Fruit fly (Drosophila melanogaster): ENCODE data around the gene cas.
A peak's percentile ranks its signal among the peaks of the same experiment; 100 is the strongest.

cas gene

DNA sequence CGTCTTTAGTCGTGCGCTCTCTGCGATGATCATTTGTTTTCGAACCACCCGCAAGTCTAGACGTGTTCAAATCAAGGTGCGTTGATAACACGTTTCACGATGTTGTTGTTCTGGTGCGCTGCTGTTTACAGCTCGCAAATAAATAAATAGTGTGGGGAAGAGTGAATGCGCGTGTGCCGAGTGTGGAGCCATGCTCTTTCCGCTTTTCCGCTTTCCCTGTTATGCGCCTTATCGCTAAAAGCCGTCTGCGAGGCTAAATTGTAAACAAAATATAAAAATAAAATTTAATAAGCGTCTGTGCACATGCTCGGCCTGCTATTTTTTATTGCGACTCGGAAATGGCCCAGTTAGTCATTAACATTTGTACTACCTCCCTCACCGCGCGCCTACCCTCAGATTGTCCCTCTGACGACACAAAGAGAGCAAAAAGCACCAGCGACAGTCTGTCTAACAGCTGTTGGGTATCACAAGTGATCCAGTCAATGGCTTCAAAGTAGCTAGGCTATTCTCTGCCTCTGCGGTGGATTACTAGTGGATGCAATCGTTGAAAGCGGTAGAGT, 43.9 kb downstream of the cas start (continued):
- no peak for TF ChIP-seq zfh1 (GFP tag; IDR thresholded peaks at IDR 0.05)
- peak; percentile 94 for TF ChIP-seq Asciz (GFP tag; optimal IDR thresholded peaks at IDR 0.05)
- peak; percentile 95 for TF ChIP-seq MTF-1 (GFP tag; optimal IDR thresholded peaks at IDR 0.05; ENCODE audit: borderline replicate concordance)
- TF ChIP-seq ro (GFP tag; IDR thresholded peaks at IDR 0.05): no peak
- TF ChIP-seq YL-1 (GFP tag; optimal IDR thresholded peaks at IDR 0.05): peak; percentile 95
- no peak for TF ChIP-seq C15 (GFP tag; IDR thresholded peaks at IDR 0.05)
- no peak for TF ChIP-seq lov (optimal IDR thresholded peaks at IDR 0.05)
- TF ChIP-seq lov (GFP tag; IDR thresholded peaks at IDR 0.05): peak; percentile 77; the same call in 2 of the 3 replicates
- TF ChIP-seq CG18599 (GFP tag; optimal IDR thresholded peaks at IDR 0.05): peak; percentile 92
- TF ChIP-seq ci (GFP tag; IDR thresholded peaks at IDR 0.05): peak; percentile 90
- no peak for TF ChIP-seq fd3F (GFP tag; optimal IDR thresholded peaks at IDR 0.05)
- peak; percentile 25 for TF ChIP-seq trem (tag; optimal IDR thresholded peaks at IDR 0.05)
- TF ChIP-seq ranshi (GFP tag; IDR thresholded peaks at IDR 0.05): no peak
- TF ChIP-seq CG17385 (GFP tag; optimal IDR thresholded peaks at IDR 0.05): peak; percentile 80
- TF ChIP-seq Sry-δ (GFP tag; optimal IDR thresholded peaks at IDR 0.05): peak; percentile 7
- peak; percentile 36; the same call in 1 of the 2 replicates for TF ChIP-seq bowl (GFP tag; IDR thresholded peaks at IDR 0.05)
- TF ChIP-seq CG12236 (GFP tag; optimal IDR thresholded peaks at IDR 0.05): peak; percentile 50
- TF ChIP-seq danr (GFP tag; IDR thresholded peaks at IDR 0.05): no peak
- no peak for TF ChIP-seq Doc2 (GFP tag; IDR thresholded peaks at IDR 0.05)
- TF ChIP-seq pum (GFP tag; optimal IDR thresholded peaks at IDR 0.05): peak; percentile 40
- no peak for TF ChIP-seq vnd (GFP tag; IDR thresholded peaks at IDR 0.05; ENCODE audit: partially characterized antibody)
- peak; percentile 72 for TF ChIP-seq CG15514 (GFP tag; optimal IDR thresholded peaks at IDR 0.05)
- peak; percentile 94 for TF ChIP-seq CG12071 (GFP tag; optimal IDR thresholded peaks at IDR 0.05)
- TF ChIP-seq Dref (GFP tag; IDR thresholded peaks at IDR 0.05): no peak
- no peak for TF ChIP-seq BEAF-32 (GFP tag; optimal IDR thresholded peaks at IDR 0.05)
- TF ChIP-seq CG10321 (GFP tag; IDR thresholded peaks at IDR 0.05): peak; percentile 46; the same call in 1 of the 2 replicates
- no peak for TF ChIP-seq Dip3 (GFP tag; optimal IDR thresholded peaks at IDR 0.05)
- peak; percentile 54; the same call in 1 of the 2 replicates for TF ChIP-seq E2f2 (GFP tag; IDR thresholded peaks at IDR 0.05)
- peak; percentile 36; the same call in 1 of the 2 replicates for TF ChIP-seq Nf-YA (GFP tag; IDR thresholded peaks at IDR 0.05)
- peak; percentile 86 for TF ChIP-seq CG18619 (GFP tag; optimal IDR thresholded peaks at IDR 0.05)
- TF ChIP-seq CG1529 (GFP tag; optimal IDR thresholded peaks at IDR 0.05): peak; percentile 87
- TF ChIP-seq CG13775 (GFP tag; optimal IDR thresholded peaks at IDR 0.05): peak; percentile 39
- peak; percentile 63 for TF ChIP-seq ewg (GFP tag; optimal IDR thresholded peaks at IDR 0.05)
- no peak for TF ChIP-seq CG2889 (GFP tag; IDR thresholded peaks at IDR 0.05)
- peak; percentile 38 for TF ChIP-seq fu2 (GFP tag; optimal IDR thresholded peaks at IDR 0.05)
- no peak for TF ChIP-seq cato (GFP tag; optimal IDR thresholded peaks at IDR 0.05; ENCODE audit: borderline replicate concordance)
- TF ChIP-seq dpn (GFP tag; optimal IDR thresholded peaks at IDR 0.05): peak; percentile 40 to 41
- no peak for TF ChIP-seq Gsc (GFP tag; IDR thresholded peaks at IDR 0.05)
- no peak for TF ChIP-seq Sry-β (GFP tag; optimal IDR thresholded peaks at IDR 0.05)
- peak; percentile 71 for TF ChIP-seq rib (GFP tag; IDR thresholded peaks at IDR 0.05)
- TF ChIP-seq CG1832 (GFP tag; optimal IDR thresholded peaks at IDR 0.05): no peak
- no peak for TF ChIP-seq CG10959 (GFP tag; IDR thresholded peaks at IDR 0.05)
- peak; percentile 53 for TF ChIP-seq Spps (tag; optimal IDR thresholded peaks at IDR 0.05)
- TF ChIP-seq klu (GFP tag; IDR thresholded peaks at IDR 0.05): no peak
- 0 out of 2 replicates have a peak, but pooled peaks have one; percentile 18 for TF ChIP-seq unc-4 (GFP tag; IDR thresholded peaks at IDR 0.05; ENCODE audit: partially characterized antibody)
- TF ChIP-seq CG8281 (tag; optimal IDR thresholded peaks at IDR 0.05): peak; percentile 62
- TF ChIP-seq tll (GFP tag; optimal IDR thresholded peaks at IDR 0.05): no peak
- peak; percentile 77 for TF ChIP-seq CG12219 (GFP tag; optimal IDR thresholded peaks at IDR 0.05)
- no peak for TF ChIP-seq CG4404 (GFP tag; IDR thresholded peaks at IDR 0.05)
- peak; percentile 54 for TF ChIP-seq CG6765 (GFP tag; optimal IDR thresholded peaks at IDR 0.05)

All from whole organism, embryonic.